Worm (Caenorhabditis elegans) whole organism, early embryonic: ENCODE data around the gene C16C8.21.

Experiments
- B0310.2 ChIP-seq: sonication (generic microtip); optimal IDR thresholded peaks from 2 replicates; lab custom pipeline; 2016; ENCODE audit warnings: mild to moderate bottlenecking, missing genetic modification characterization, missing compliant biosample characterization
- F13C5.2 ChIP-seq: sonication (generic microtip); optimal IDR thresholded peaks from 2 replicates; lab custom pipeline; 2017; ENCODE audit warnings: mild to moderate bottlenecking, missing genetic modification characterization, inconsistent platforms, missing compliant biosample characterization
- aly-1 ChIP-seq: sonication (generic microtip); optimal IDR thresholded peaks from 2 replicates; lab custom pipeline; 2016; ENCODE audit warnings: missing genetic modification characterization, missing compliant biosample characterization
- ama-1 ChIP-seq: fragments of 150-350 bp; optimal IDR thresholded peaks from 2 replicates; lab custom pipeline; 2014
- ceh-13 ChIP-seq: fragments of 200-800 bp; sonication (Bioruptor generic); optimal IDR thresholded peaks from 2 replicates; lab custom pipeline; 2018; ENCODE audit warnings: mild to moderate bottlenecking, missing genetic modification characterization, missing compliant biosample characterization
- ceh-36 ChIP-seq: sonication (generic microtip); optimal IDR thresholded peaks from 2 replicates; lab custom pipeline; 2016; ENCODE audit warnings: missing genetic modification characterization, inconsistent platforms, missing compliant biosample characterization
- ets-7 ChIP-seq: sonication (generic microtip); optimal IDR thresholded peaks from 2 replicates; lab custom pipeline; 2016; ENCODE audit warnings: missing genotype, missing genetic modification characterization, missing compliant biosample characterization
- flt-1 ChIP-seq: fragments of 200-800 bp; sonication (Bioruptor generic); IDR thresholded peaks from 2 replicates; pipeline ENCODE4 v1.3.6; 2022; ENCODE audit warnings: missing genetic modification characterization, missing compliant biosample characterization
- hmbx-1 ChIP-seq: sonication (generic microtip); optimal IDR thresholded peaks from 2 replicates; lab custom pipeline; 2016; ENCODE audit warnings: mild to moderate bottlenecking, missing genetic modification characterization, missing compliant biosample characterization
- hmg-4 ChIP-seq: fragments of 200-800 bp; sonication (Bioruptor generic); optimal IDR thresholded peaks from 2 replicates; lab custom pipeline; 2018; ENCODE audit warnings: mild to moderate bottlenecking, missing genetic modification characterization, missing compliant biosample characterization
- hnd-1 ChIP-seq: sonication (generic microtip); optimal IDR thresholded peaks from 2 replicates; lab custom pipeline; 2016; ENCODE audit warnings: missing genetic modification characterization, missing compliant biosample characterization
- pes-1 ChIP-seq: fragments of 200-800 bp; sonication (Bioruptor generic); IDR thresholded peaks from 2 replicates; pipeline ENCODE4 v1.3.6; 2022; ENCODE audit warnings: missing genetic modification reagents, missing genetic modification characterization, missing compliant biosample characterization
- scrt-1 ChIP-seq: fragments of 200-800 bp; sonication (Bioruptor generic); IDR thresholded peaks from 2 replicates; pipeline ENCODE4 v1.3.6; 2022; ENCODE audit warnings: missing genetic modification characterization, missing compliant biosample characterization
- sea-1 ChIP-seq: fragments of 200-800 bp; sonication (Bioruptor generic); conservative IDR thresholded peaks from 2 replicates; pipeline ENCODE4 v1.3.6; 2022; ENCODE audit warnings: missing genetic modification characterization, missing compliant biosample characterization
- tbx-11 ChIP-seq: fragments of 200-800 bp; sonication (Bioruptor generic); IDR thresholded peaks from 2 replicates; pipeline ENCODE4 v1.3.6; 2022; ENCODE audit warnings: missing genetic modification characterization, missing compliant biosample characterization
- tbx-37 ChIP-seq: fragments of 200-800 bp; sonication (Bioruptor generic); conservative IDR thresholded peaks from 2 replicates; pipeline ENCODE4 v1.3.6; 2022; ENCODE audit warnings: missing genetic modification reagents, missing genetic modification characterization, missing compliant biosample characterization
- tra-4 ChIP-seq: sonication (generic microtip); optimal IDR thresholded peaks from 2 replicates; lab custom pipeline; 2017; ENCODE audit warnings: missing genetic modification characterization, missing compliant biosample characterization

Gene C16C8.21

ce11 chrII:3447906-3448305 is at the start of gene C16C8.21:
Gene C16C8.21, plus strand, starts transcription at chrII:3448206.
- TF ChIP-seq hmbx-1 (tag; lab: Kevin White, UChicago) (no peak), F13C5.2 (tag; lab: Kevin White, UChicago) (no peak), ceh-36 (tag; lab: Kevin White, UChicago) (no peak), flt-1 (GFP tag; lab: Robert Waterston, UW) (no peak), ets-7 (tag; lab: Kevin White, UChicago) (no peak), pes-1 (GFP tag; lab: Robert Waterston, UW) (no peak), hmg-4 (GFP tag; lab: Kevin White, UChicago) (no peak), ceh-13 (GFP tag; lab: Kevin White, UChicago) (no peak), scrt-1 (no peak), hnd-1 (tag; lab: Kevin White, UChicago) (no peak), tra-4 (tag; lab: Kevin White, UChicago) (no peak)

- TF ChIP-seq flt-1 (GFP tag; lab: Robert Waterston, UW) (no peak), tbx-37 (GFP tag; lab: Robert Waterston, UW) (no peak), pes-1 (GFP tag; lab: Robert Waterston, UW) (no peak), hmbx-1 (tag; lab: Kevin White, UChicago) (no peak), F13C5.2 (tag; lab: Kevin White, UChicago) (no peak), ceh-13 (GFP tag; lab: Kevin White, UChicago) (no peak), ets-7 (tag; lab: Kevin White, UChicago) (no peak), hmg-4 (GFP tag; lab: Kevin White, UChicago) (no peak), hnd-1 (tag; lab: Kevin White, UChicago) (no peak), scrt-1 (no peak), B0310.2 (tag; lab: Kevin White, UChicago) (no peak), tbx-11 (GFP tag; lab: Robert Waterston, UW) (no peak), sea-1 (no peak), ceh-36 (tag; lab: Kevin White, UChicago) (no peak), ama-1 (lab: Kevin White, UChicago) (no peak), aly-1 (tag; lab: Kevin White, UChicago) (no peak), tra-4 (tag; lab: Kevin White, UChicago) (no peak)
These were observed 48.8 kb upstream of the C16C8.21 start, which contains the start of gene nep-9 for ce11 chrII:3399212-3399611. Gene nep-9, minus strand, starts transcription at chrII:3399312.

ce11 chrII:3402854-3403253 is 45.2 kb upstream of the C16C8.21 start, which contains the start of gene nep-10:
Gene nep-10, minus strand, starts transcription at chrII:3402954.
- TF ChIP-seq tbx-11 (GFP tag; lab: Robert Waterston, UW) = no peak
- no peak for TF ChIP-seq aly-1 (tag; lab: Kevin White, UChicago)
- no peak for TF ChIP-seq sea-1
- no peak for TF ChIP-seq ets-7 (tag; lab: Kevin White, UChicago)
- TF ChIP-seq F13C5.2 (tag; lab: Kevin White, UChicago) = no peak

ce11 chrII:3403535-3403934 is 44.5 kb upstream of the C16C8.21 start, which contains the start of gene nep-8:
Gene nep-8, plus strand, starts transcription at chrII:3403835.
- TF ChIP-seq B0310.2 (tag; lab: Kevin White, UChicago) = no peak
- TF ChIP-seq pes-1 (GFP tag; lab: Robert Waterston, UW) = no peak
- TF ChIP-seq tbx-37 (GFP tag; lab: Robert Waterston, UW) = no peak
- TF ChIP-seq flt-1 (GFP tag; lab: Robert Waterston, UW) = no peak
- no peak for TF ChIP-seq hmbx-1 (tag; lab: Kevin White, UChicago)
- TF ChIP-seq F13C5.2 (tag; lab: Kevin White, UChicago) = no peak
- TF ChIP-seq aly-1 (tag; lab: Kevin White, UChicago) = no peak
- TF ChIP-seq ceh-36 (tag; lab: Kevin White, UChicago) = no peak
- TF ChIP-seq tra-4 (tag; lab: Kevin White, UChicago) = no peak
- TF ChIP-seq ceh-13 (GFP tag; lab: Kevin White, UChicago) = no peak
- no peak for TF ChIP-seq ets-7 (tag; lab: Kevin White, UChicago)
- TF ChIP-seq hmg-4 (GFP tag; lab: Kevin White, UChicago) = no peak
- no peak for TF ChIP-seq hnd-1 (tag; lab: Kevin White, UChicago)
- TF ChIP-seq scrt-1 = no peak

- no peak for TF ChIP-seq tra-4 (tag; lab: Kevin White, UChicago)
- no peak for TF ChIP-seq hmbx-1 (tag; lab: Kevin White, UChicago)
- no peak for TF ChIP-seq scrt-1
- no peak for TF ChIP-seq F13C5.2 (tag; lab: Kevin White, UChicago)
- no peak for TF ChIP-seq ets-7 (tag; lab: Kevin White, UChicago)
- TF ChIP-seq sea-1 = no peak
- TF ChIP-seq hnd-1 (tag; lab: Kevin White, UChicago) = no peak
- TF ChIP-seq ama-1 (lab: Kevin White, UChicago) = no peak
- no peak for TF ChIP-seq B0310.2 (tag; lab: Kevin White, UChicago)
- no peak for TF ChIP-seq flt-1 (GFP tag; lab: Robert Waterston, UW)
- TF ChIP-seq tbx-37 (GFP tag; lab: Robert Waterston, UW) = no peak
- no peak for TF ChIP-seq tbx-11 (GFP tag; lab: Robert Waterston, UW)
- no peak for TF ChIP-seq ceh-36 (tag; lab: Kevin White, UChicago)
These were observed 33.6 kb upstream of the C16C8.21 start, which contains the start of the genes F18A12.7 and F18A12.2 for ce11 chrII:3414383-3414910. Gene F18A12.7, minus strand, starts transcription at chrII:3414483. Gene F18A12.2, plus strand, starts transcription at chrII:3414860.

- no peak for TF ChIP-seq F13C5.2 (tag; lab: Kevin White, UChicago)
- TF ChIP-seq scrt-1 = no peak
- no peak for TF ChIP-seq tra-4 (tag; lab: Kevin White, UChicago)
- TF ChIP-seq ceh-36 (tag; lab: Kevin White, UChicago) = no peak
- TF ChIP-seq ama-1 (lab: Kevin White, UChicago) = no peak
- TF ChIP-seq hmg-4 (GFP tag; lab: Kevin White, UChicago) = no peak
- TF ChIP-seq hmbx-1 (tag; lab: Kevin White, UChicago) = no peak
- TF ChIP-seq tbx-37 (GFP tag; lab: Robert Waterston, UW) = no peak
- no peak for TF ChIP-seq ceh-13 (GFP tag; lab: Kevin White, UChicago)
These were observed 31.5 kb upstream of the C16C8.21 start, which contains the start of gene nep-6 for ce11 chrII:3416528-3416927. Gene nep-6, plus strand, starts transcription at chrII:3416828.
